Worm (Caenorhabditis elegans) whole organism, early embryonic: ENCODE results near the gene rbm-42.

Experiments
- B0310.2 ChIP-seq: sonication (generic microtip); optimal IDR thresholded peaks from 2 replicates; lab custom pipeline; 2016; ENCODE audit warnings: mild to moderate bottlenecking, missing genetic modification characterization, missing compliant biosample characterization
- F13C5.2 ChIP-seq: sonication (generic microtip); optimal IDR thresholded peaks from 2 replicates; lab custom pipeline; 2017; ENCODE audit warnings: mild to moderate bottlenecking, missing genetic modification characterization, inconsistent platforms, missing compliant biosample characterization
- aly-1 ChIP-seq: sonication (generic microtip); optimal IDR thresholded peaks from 2 replicates; lab custom pipeline; 2016; ENCODE audit warnings: missing genetic modification characterization, missing compliant biosample characterization
- ama-1 ChIP-seq: fragments of 150-350 bp; optimal IDR thresholded peaks from 2 replicates; lab custom pipeline; 2014
- ceh-13 ChIP-seq: fragments of 200-800 bp; sonication (Bioruptor generic); optimal IDR thresholded peaks from 2 replicates; lab custom pipeline; 2018; ENCODE audit warnings: mild to moderate bottlenecking, missing genetic modification characterization, missing compliant biosample characterization
- ceh-36 ChIP-seq: sonication (generic microtip); optimal IDR thresholded peaks from 2 replicates; lab custom pipeline; 2016; ENCODE audit warnings: missing genetic modification characterization, inconsistent platforms, missing compliant biosample characterization
- ets-7 ChIP-seq: sonication (generic microtip); optimal IDR thresholded peaks from 2 replicates; lab custom pipeline; 2016; ENCODE audit warnings: missing genotype, missing genetic modification characterization, missing compliant biosample characterization
- flt-1 ChIP-seq: fragments of 200-800 bp; sonication (Bioruptor generic); IDR thresholded peaks from 2 replicates; pipeline ENCODE4 v1.3.6; 2022; ENCODE audit warnings: missing genetic modification characterization, missing compliant biosample characterization
- hmbx-1 ChIP-seq: sonication (generic microtip); optimal IDR thresholded peaks from 2 replicates; lab custom pipeline; 2016; ENCODE audit warnings: mild to moderate bottlenecking, missing genetic modification characterization, missing compliant biosample characterization
- hmg-4 ChIP-seq: fragments of 200-800 bp; sonication (Bioruptor generic); optimal IDR thresholded peaks from 2 replicates; lab custom pipeline; 2018; ENCODE audit warnings: mild to moderate bottlenecking, missing genetic modification characterization, missing compliant biosample characterization
- hnd-1 ChIP-seq: sonication (generic microtip); optimal IDR thresholded peaks from 2 replicates; lab custom pipeline; 2016; ENCODE audit warnings: missing genetic modification characterization, missing compliant biosample characterization
- pes-1 ChIP-seq: fragments of 200-800 bp; sonication (Bioruptor generic); IDR thresholded peaks from 2 replicates; pipeline ENCODE4 v1.3.6; 2022; ENCODE audit warnings: missing genetic modification reagents, missing genetic modification characterization, missing compliant biosample characterization
- scrt-1 ChIP-seq: fragments of 200-800 bp; sonication (Bioruptor generic); IDR thresholded peaks from 2 replicates; pipeline ENCODE4 v1.3.6; 2022; ENCODE audit warnings: missing genetic modification characterization, missing compliant biosample characterization
- sea-1 ChIP-seq: fragments of 200-800 bp; sonication (Bioruptor generic); conservative IDR thresholded peaks from 2 replicates; pipeline ENCODE4 v1.3.6; 2022; ENCODE audit warnings: missing genetic modification characterization, missing compliant biosample characterization
- tbx-11 ChIP-seq: fragments of 200-800 bp; sonication (Bioruptor generic); IDR thresholded peaks from 2 replicates; pipeline ENCODE4 v1.3.6; 2022; ENCODE audit warnings: missing genetic modification characterization, missing compliant biosample characterization
- tbx-37 ChIP-seq: fragments of 200-800 bp; sonication (Bioruptor generic); conservative IDR thresholded peaks from 2 replicates; pipeline ENCODE4 v1.3.6; 2022; ENCODE audit warnings: missing genetic modification reagents, missing genetic modification characterization, missing compliant biosample characterization
- tra-4 ChIP-seq: sonication (generic microtip); optimal IDR thresholded peaks from 2 replicates; lab custom pipeline; 2017; ENCODE audit warnings: missing genetic modification characterization, missing compliant biosample characterization

The rbm-42 gene

DNA sequence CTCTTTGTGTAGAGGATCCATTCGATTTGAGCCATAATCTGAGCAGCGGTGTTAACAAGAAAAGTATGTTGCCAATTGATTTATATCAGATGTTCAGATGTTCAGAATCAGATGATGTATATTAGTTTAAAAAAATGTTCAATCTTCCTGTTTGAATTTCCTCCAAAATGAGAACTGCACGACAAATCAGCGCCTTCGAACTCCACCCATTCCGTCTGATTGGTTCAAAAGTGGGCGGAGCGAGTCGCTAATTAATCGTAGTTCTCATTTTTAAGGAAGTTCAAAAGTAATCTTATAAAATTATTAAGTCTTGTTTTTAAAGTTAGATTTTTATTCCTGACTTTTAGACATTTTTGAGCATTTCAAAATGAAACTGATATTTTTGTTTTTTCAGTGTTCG is 26.1 kb upstream of the rbm-42 start:
- TF ChIP-seq sea-1 (GFP tag; lab: Robert Waterston, UW) (no peak), tra-4 (tag; lab: Kevin White, UChicago) (no peak), ceh-13 (GFP tag; lab: Kevin White, UChicago) (no peak), tbx-37 (GFP tag; lab: Robert Waterston, UW) (no peak), pes-1 (GFP tag; lab: Robert Waterston, UW) (no peak), hmg-4 (GFP tag; lab: Kevin White, UChicago) (no peak), F13C5.2 (tag; lab: Kevin White, UChicago) (no peak), ets-7 (tag; lab: Kevin White, UChicago) (no peak)

DNA sequence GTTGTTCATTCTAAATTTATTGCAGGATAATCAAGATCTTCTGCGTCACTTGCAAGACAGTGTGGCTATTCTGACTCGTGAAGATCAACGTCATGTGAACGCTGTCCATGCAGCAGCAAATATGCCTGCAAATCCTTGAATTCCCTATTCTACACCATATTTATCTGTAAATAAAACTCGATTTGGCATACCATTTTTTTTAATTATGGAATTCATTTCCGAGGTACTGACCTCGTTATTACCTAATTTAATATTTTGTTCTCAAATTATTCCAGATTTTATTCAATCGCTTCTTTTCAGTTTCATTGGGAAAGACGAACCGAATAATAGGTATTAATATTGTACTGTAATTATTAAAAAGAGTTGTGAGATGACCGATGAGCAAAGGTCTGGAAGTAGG is 20.6 kb upstream of the rbm-42 start, which contains the start of gene cid-1:
Gene cid-1 (plus strand): TSS at position 301 of the 400 bp plus-strand sequence.
- TF ChIP-seq ama-1 (lab: Kevin White, UChicago) (no peak), B0310.2 (tag; lab: Kevin White, UChicago) (no peak), sea-1 (GFP tag; lab: Robert Waterston, UW) (no peak), hmg-4 (GFP tag; lab: Kevin White, UChicago) (no peak), tbx-11 (GFP tag; lab: Robert Waterston, UW) (no peak), hmbx-1 (tag; lab: Kevin White, UChicago) (no peak), flt-1 (GFP tag; lab: Robert Waterston, UW) (no peak), tra-4 (tag; lab: Kevin White, UChicago) (no peak), ceh-13 (GFP tag; lab: Kevin White, UChicago) (no peak), scrt-1 (GFP tag; lab: Robert Waterston, UW) (no peak), hnd-1 (tag; lab: Kevin White, UChicago) (no peak), pes-1 (GFP tag; lab: Robert Waterston, UW) (no peak), ets-7 (tag; lab: Kevin White, UChicago) (no peak), ceh-36 (tag; lab: Kevin White, UChicago) (no peak), tbx-37 (GFP tag; lab: Robert Waterston, UW) (no peak)

DNA sequence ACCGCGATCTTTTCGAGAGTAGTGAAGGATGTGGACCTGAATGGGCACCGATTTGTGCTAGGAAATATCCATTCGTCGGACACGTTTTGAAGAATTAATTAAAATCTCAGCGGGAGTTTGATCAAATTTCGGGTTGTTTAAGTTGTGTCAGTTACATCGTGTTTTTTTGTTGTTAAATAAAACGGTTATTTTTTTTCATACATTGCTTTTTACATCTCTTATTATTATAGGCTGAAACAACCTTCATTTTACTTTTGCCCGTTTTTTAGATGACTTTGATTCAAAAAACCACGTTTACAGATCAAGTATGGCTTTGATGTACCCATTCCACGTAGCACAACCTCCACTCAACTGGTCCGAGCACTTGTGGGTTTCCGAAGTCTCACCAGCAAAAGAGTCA is 20.1 kb upstream of the rbm-42 start, which contains the start of gene emb-1:
Gene emb-1 (plus strand): TSS at position 301 of the 400 bp plus-strand sequence.
- TF ChIP-seq ets-7 (tag; lab: Kevin White, UChicago) (no peak), aly-1 (tag; lab: Kevin White, UChicago) (no peak), hnd-1 (tag; lab: Kevin White, UChicago) (no peak), ama-1 (lab: Kevin White, UChicago) (no peak), hmbx-1 (tag; lab: Kevin White, UChicago) (no peak), tbx-37 (GFP tag; lab: Robert Waterston, UW) (no peak), tbx-11 (GFP tag; lab: Robert Waterston, UW) (no peak), sea-1 (GFP tag; lab: Robert Waterston, UW) (no peak), scrt-1 (GFP tag; lab: Robert Waterston, UW) (no peak), B0310.2 (tag; lab: Kevin White, UChicago) (no peak), ceh-36 (tag; lab: Kevin White, UChicago) (no peak), ceh-13 (GFP tag; lab: Kevin White, UChicago) (no peak), flt-1 (GFP tag; lab: Robert Waterston, UW) (no peak), F13C5.2 (tag; lab: Kevin White, UChicago) (no peak), tra-4 (tag; lab: Kevin White, UChicago) (no peak), hmg-4 (GFP tag; lab: Kevin White, UChicago) (no peak)

DNA sequence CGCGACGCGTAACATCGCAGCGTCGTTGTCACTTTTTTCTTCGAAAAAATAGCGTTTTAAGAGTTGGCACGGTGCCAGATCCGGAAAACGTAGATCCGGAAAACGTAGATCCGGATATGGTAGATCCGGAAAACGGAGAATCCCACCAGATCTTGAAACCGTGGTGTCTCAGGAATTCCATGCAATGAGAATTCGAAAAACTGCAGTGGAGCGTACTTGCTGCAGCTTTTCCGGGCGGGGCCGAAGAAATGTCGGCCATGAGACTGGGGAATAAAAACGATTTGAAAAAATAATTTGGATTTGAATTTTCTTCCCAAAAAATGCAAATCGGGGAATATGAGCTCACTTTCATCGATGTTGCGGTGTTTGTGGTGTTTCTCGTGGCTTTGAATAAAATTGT is 19.4 kb upstream of the rbm-42 start, which contains the start of gene K10D2.5:
Gene K10D2.5 (plus strand): TSS at position 251 of the 400 bp plus-strand sequence.
- TF ChIP-seq tbx-11 (GFP tag; lab: Robert Waterston, UW): peak; percentile 68; the same call in 1 of the 2 replicates
- peak; percentile 93 for TF ChIP-seq tbx-37 (GFP tag; lab: Robert Waterston, UW)
- peak; percentile 53 for TF ChIP-seq hmg-4 (GFP tag; lab: Kevin White, UChicago)
- TF ChIP-seq tra-4 (tag; lab: Kevin White, UChicago): no peak
- TF ChIP-seq hnd-1 (tag; lab: Kevin White, UChicago): peak; percentile 33
- peak; percentile 82 for TF ChIP-seq ets-7 (tag; lab: Kevin White, UChicago)
- TF ChIP-seq B0310.2 (tag; lab: Kevin White, UChicago): peak; percentile 26
- TF ChIP-seq ceh-36 (tag; lab: Kevin White, UChicago): peak; percentile 13
- TF ChIP-seq flt-1 (GFP tag; lab: Robert Waterston, UW): peak; percentile 75
- peak; percentile 10 for TF ChIP-seq ceh-13 (GFP tag; lab: Kevin White, UChicago)
- TF ChIP-seq pes-1 (GFP tag; lab: Robert Waterston, UW): peak; percentile 88
- peak; percentile 81 for TF ChIP-seq sea-1 (GFP tag; lab: Robert Waterston, UW)
- TF ChIP-seq scrt-1 (GFP tag; lab: Robert Waterston, UW): peak; percentile 60; the same call in 1 of the 2 replicates
- TF ChIP-seq aly-1 (tag; lab: Kevin White, UChicago): peak; percentile 16
- TF ChIP-seq F13C5.2 (tag; lab: Kevin White, UChicago): peak; percentile 50
- no peak for TF ChIP-seq hmbx-1 (tag; lab: Kevin White, UChicago)
- TF ChIP-seq ama-1 (lab: Kevin White, UChicago): no peak

DNA sequence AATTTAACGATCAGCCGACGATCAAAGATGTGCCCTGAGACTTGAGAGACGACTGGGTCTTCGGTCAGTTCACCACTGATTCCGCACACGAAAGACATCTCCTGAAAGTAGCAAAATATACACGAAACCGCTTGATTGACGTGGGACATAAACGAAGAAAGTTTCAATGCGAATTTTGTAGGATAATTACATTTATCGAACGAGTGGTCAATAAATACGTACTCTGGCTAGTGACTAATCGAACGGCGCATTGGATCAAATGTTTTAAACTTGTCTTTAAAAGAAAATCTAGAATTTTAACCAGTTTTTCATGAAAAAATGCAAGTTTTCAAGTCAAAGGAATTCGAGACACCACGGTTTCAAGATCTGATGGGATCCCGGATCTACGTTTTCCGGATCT is 18.9 kb upstream of the rbm-42 start, which contains the start of gene prp-19:
Gene prp-19 (minus strand): TSS at position 101 of the 400 bp plus-strand sequence.
- TF ChIP-seq ceh-13 (GFP tag; lab: Kevin White, UChicago) (no peak), pes-1 (GFP tag; lab: Robert Waterston, UW) (no peak), B0310.2 (tag; lab: Kevin White, UChicago) (no peak), scrt-1 (GFP tag; lab: Robert Waterston, UW) (no peak), ama-1 (lab: Kevin White, UChicago) (no peak), ets-7 (tag; lab: Kevin White, UChicago) (no peak), tbx-37 (GFP tag; lab: Robert Waterston, UW) (no peak), tbx-11 (GFP tag; lab: Robert Waterston, UW) (no peak), hmbx-1 (tag; lab: Kevin White, UChicago) (no peak)

DNA sequence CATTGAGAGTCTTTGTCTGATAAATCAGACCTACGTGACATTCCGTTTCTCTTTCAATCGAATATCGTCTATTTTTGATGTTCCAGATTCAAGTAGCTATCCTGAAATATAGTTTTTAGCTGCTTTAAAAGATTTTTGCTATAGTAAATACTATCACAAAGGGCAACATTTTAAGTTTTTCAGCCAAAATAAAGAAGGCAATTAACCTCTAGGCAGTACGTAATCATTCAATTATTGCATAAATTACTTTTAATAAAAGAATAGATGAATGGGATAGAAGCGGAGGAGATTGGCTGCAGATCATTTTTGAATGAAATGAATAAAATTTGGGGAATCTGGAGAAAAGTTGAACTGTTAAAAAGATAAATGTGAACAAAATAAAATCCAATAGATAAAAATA is 16.7 kb upstream of the rbm-42 start, which contains the start of gene ulp-1:
Gene ulp-1 (minus strand): TSS at position 101 of the 400 bp plus-strand sequence.
- no peak for TF ChIP-seq tbx-11 (GFP tag; lab: Robert Waterston, UW)
- TF ChIP-seq hmg-4 (GFP tag; lab: Kevin White, UChicago): no peak
- no peak for TF ChIP-seq flt-1 (GFP tag; lab: Robert Waterston, UW)
- TF ChIP-seq F13C5.2 (tag; lab: Kevin White, UChicago): no peak
- TF ChIP-seq ceh-36 (tag; lab: Kevin White, UChicago): no peak
- no peak for TF ChIP-seq sea-1 (GFP tag; lab: Robert Waterston, UW)
- TF ChIP-seq tra-4 (tag; lab: Kevin White, UChicago): no peak
- no peak for TF ChIP-seq tbx-37 (GFP tag; lab: Robert Waterston, UW)
- TF ChIP-seq scrt-1 (GFP tag; lab: Robert Waterston, UW): no peak
- no peak for TF ChIP-seq pes-1 (GFP tag; lab: Robert Waterston, UW)
- TF ChIP-seq ets-7 (tag; lab: Kevin White, UChicago): no peak
- TF ChIP-seq hmbx-1 (tag; lab: Kevin White, UChicago): no peak
- TF ChIP-seq B0310.2 (tag; lab: Kevin White, UChicago): no peak
- TF ChIP-seq aly-1 (tag; lab: Kevin White, UChicago): no peak
- no peak for TF ChIP-seq ama-1 (lab: Kevin White, UChicago)
